Fruit fly (Drosophila melanogaster) whole organism, embryonic: ENCODE results near the gene CG42329.
A peak's percentile ranks its signal among the peaks of the same experiment; 100 is the strongest.

Source experiments
- ATbp ChIP-seq: fragments of 200-800 bp; sonication (Bioruptor generic); optimal IDR thresholded peaks from 2 replicates; lab custom pipeline; 2017; ENCODE audit warnings: missing biosample characterization, mild to moderate bottlenecking, missing genetic modification characterization, missing genetic modification reagents
- CG10267 ChIP-seq: fragments of 200-800 bp; sonication (Bioruptor generic); optimal IDR thresholded peaks from 2 replicates; lab custom pipeline; 2018; ENCODE audit warnings: missing biosample characterization, mild to moderate bottlenecking, missing genetic modification characterization, moderate library complexity
- CG10366 ChIP-seq: fragments of 200-800 bp; sonication (Bioruptor generic); IDR thresholded peaks from 2 replicates; pipeline ENCODE4 v1.3.6; 2022; ENCODE audit warnings: missing biosample characterization, missing genetic modification characterization
- CG10431 ChIP-seq: fragments of 200-800 bp; sonication (Bioruptor generic); optimal IDR thresholded peaks from 3 replicates; lab custom pipeline; 2018; ENCODE audit warnings: missing biosample characterization, mild to moderate bottlenecking, missing genetic modification characterization
- CG12391 ChIP-seq: fragments of 200-800 bp; sonication (Bioruptor generic); optimal IDR thresholded peaks from 3 replicates; lab custom pipeline; 2018; ENCODE audit warnings: missing biosample characterization, mild to moderate bottlenecking, missing genetic modification characterization, moderate library complexity
- CG13296 ChIP-seq: fragments of 200-800 bp; sonication (Bioruptor generic); optimal IDR thresholded peaks from 3 replicates; lab custom pipeline; 2018; ENCODE audit warnings: missing biosample characterization, mild to moderate bottlenecking, missing genetic modification characterization
- CG13775 ChIP-seq: fragments of 200-800 bp; sonication (Bioruptor generic); optimal IDR thresholded peaks from 3 replicates; lab custom pipeline; 2017; ENCODE audit warnings: missing biosample characterization, mild to moderate bottlenecking, missing genetic modification characterization
- CG13894 ChIP-seq: fragments of 200-800 bp; sonication (Bioruptor generic); optimal IDR thresholded peaks from 3 replicates; lab custom pipeline; 2018; ENCODE audit warnings: missing biosample characterization, mild to moderate bottlenecking, missing genetic modification characterization, moderate library complexity
- CG14441 ChIP-seq: fragments of 200-800 bp; sonication (Bioruptor generic); IDR thresholded peaks from 2 replicates; pipeline ENCODE4 v1.3.6; 2022; ENCODE audit warnings: missing biosample characterization, missing genetic modification characterization
- CG14667 ChIP-seq: fragments of 200-800 bp; sonication (Bioruptor generic); IDR thresholded peaks from 2 replicates; pipeline ENCODE4 v1.3.6; 2022; ENCODE audit warnings: missing biosample characterization, missing genetic modification characterization
- CG15269 ChIP-seq: fragments of 200-800 bp; sonication (Bioruptor generic); optimal IDR thresholded peaks from 2 replicates; lab custom pipeline; 2018; ENCODE audit warnings: missing biosample characterization, mild to moderate bottlenecking, missing genetic modification characterization, moderate library complexity
- CG15696 ChIP-seq: fragments of 200-800 bp; sonication (Bioruptor generic); optimal IDR thresholded peaks from 2 replicates; lab custom pipeline; 2019; ENCODE audit warnings: missing biosample characterization, mild to moderate bottlenecking, missing genetic modification characterization, moderate library complexity
- CG18599 ChIP-seq: fragments of 200-800 bp; sonication (Bioruptor generic); optimal IDR thresholded peaks from 3 replicates; lab custom pipeline; 2017; ENCODE audit warnings: missing biosample characterization, missing genetic modification characterization, mild to moderate bottlenecking, moderate library complexity, missing genetic modification reagents
- CG30403 ChIP-seq: fragments of 200-800 bp; sonication (Bioruptor generic); optimal IDR thresholded peaks from 3 replicates; lab custom pipeline; 2016; ENCODE audit warnings: missing biosample characterization, missing genetic modification characterization
- CG32772 ChIP-seq: fragments of 200-800 bp; sonication (Bioruptor generic); IDR thresholded peaks from 2 replicates; pipeline ENCODE4 v1.3.6; 2022; ENCODE audit warnings: missing biosample characterization, missing genetic modification characterization
- CG3407 ChIP-seq: fragments of 200-800 bp; sonication (Bioruptor generic); optimal IDR thresholded peaks from 2 replicates; lab custom pipeline; 2018; ENCODE audit warnings: missing biosample characterization, mild to moderate bottlenecking, missing genetic modification characterization
- CG4404 ChIP-seq: fragments of 200-800 bp; sonication (Bioruptor generic); IDR thresholded peaks from 2 replicates; pipeline ENCODE4 v1.3.6; 2022; ENCODE audit warnings: missing biosample characterization, missing genetic modification characterization
- CG4424 ChIP-seq: fragments of 200-800 bp; sonication (Bioruptor generic); optimal IDR thresholded peaks from 3 replicates; lab custom pipeline; 2016; ENCODE audit warnings: missing biosample characterization, missing genetic modification characterization
- CG4820 ChIP-seq: fragments of 200-800 bp; sonication (Bioruptor generic); optimal IDR thresholded peaks from 3 replicates; lab custom pipeline; 2016; ENCODE audit warnings: missing biosample characterization, missing genetic modification characterization
- CG6254 ChIP-seq: fragments of 200-800 bp; sonication (Bioruptor generic); optimal IDR thresholded peaks from 3 replicates; lab custom pipeline; 2017; ENCODE audit warnings: mild to moderate bottlenecking, missing biosample characterization, missing genetic modification reagents, missing genetic modification characterization
- CG6689 ChIP-seq: fragments of 200-800 bp; sonication (Bioruptor generic); IDR thresholded peaks from 2 replicates; pipeline ENCODE4 v1.3.6; 2022; ENCODE audit warnings: missing biosample characterization, missing genetic modification characterization
- CG7839 ChIP-seq: fragments of 200-800 bp; sonication (Bioruptor generic); optimal IDR thresholded peaks from 3 replicates; lab custom pipeline; 2018; ENCODE audit warnings: missing biosample characterization, mild to moderate bottlenecking, missing genetic modification characterization, moderate library complexity
- CG8089 ChIP-seq: fragments of 200-800 bp; sonication (Bioruptor generic); optimal IDR thresholded peaks from 3 replicates; lab custom pipeline; 2016; ENCODE audit warnings: missing biosample characterization, missing genetic modification characterization
- Dbx ChIP-seq: fragments of 200-800 bp; sonication (Bioruptor generic); IDR thresholded peaks from 3 replicates; pipeline ENCODE4 v1.3.6; 2022; ENCODE audit warnings: missing biosample characterization, missing genetic modification characterization
- Fer1 ChIP-seq: fragments of 200-800 bp; sonication (Bioruptor generic); optimal IDR thresholded peaks from 2 replicates; lab custom pipeline; 2017; ENCODE audit warnings: missing biosample characterization, mild to moderate bottlenecking, missing genetic modification characterization
- Fer3 ChIP-seq: fragments of 200-800 bp; sonication (Bioruptor generic); optimal IDR thresholded peaks from 2 replicates; lab custom pipeline; 2018; ENCODE audit warnings: missing biosample characterization, mild to moderate bottlenecking, missing genetic modification characterization, moderate library complexity
- Gug ChIP-seq: fragments of 200-800 bp; sonication (Bioruptor generic); IDR thresholded peaks from 4 replicates; pipeline ENCODE4 v1.3.6; 2022; ENCODE audit warnings: missing biosample characterization, missing genetic modification characterization
- HmgZ ChIP-seq: fragments of 200-800 bp; sonication (Bioruptor generic); optimal IDR thresholded peaks from 2 replicates; lab custom pipeline; 2018; ENCODE audit warnings: missing biosample characterization, mild to moderate bottlenecking, missing genetic modification characterization
- Lhr ChIP-seq: fragments of 200-800 bp; sonication (Bioruptor generic); optimal IDR thresholded peaks from 3 replicates; lab custom pipeline; 2017; ENCODE audit warnings: mild to moderate bottlenecking, missing biosample characterization, missing genetic modification reagents, missing genetic modification characterization
- Mrtf ChIP-seq: fragments of 200-800 bp; sonication (Bioruptor generic); IDR thresholded peaks from 3 replicates; pipeline ENCODE4 v1.3.6; 2022; ENCODE audit warnings: missing biosample characterization, missing genetic modification characterization
- NfI ChIP-seq: fragments of 200-800 bp; sonication (Bioruptor generic); optimal IDR thresholded peaks from 3 replicates; lab custom pipeline; 2018; ENCODE audit warnings: missing biosample characterization, mild to moderate bottlenecking, missing genetic modification characterization, moderate library complexity
- Oli ChIP-seq: fragments of 200-800 bp; sonication (Bioruptor generic); optimal IDR thresholded peaks from 2 replicates; lab custom pipeline; 2018; ENCODE audit warnings: missing biosample characterization, mild to moderate bottlenecking, missing genetic modification characterization, moderate library complexity
- Sox100B ChIP-seq: fragments of 200-800 bp; sonication (Bioruptor generic); optimal IDR thresholded peaks from 3 replicates; lab custom pipeline; 2018; ENCODE audit warnings: missing biosample characterization, mild to moderate bottlenecking, missing genetic modification characterization
- Tbp ChIP-seq: fragments of >200 bp; optimal IDR thresholded peaks from 2 replicates; lab custom pipeline; 2018; ENCODE audit warnings: missing biosample characterization, missing genetic modification characterization
- ato ChIP-seq: fragments of 200-800 bp; sonication (Bioruptor generic); IDR thresholded peaks from 2 replicates; pipeline ENCODE4 v1.3.6; 2022; ENCODE audit warnings: missing biosample characterization, missing genetic modification characterization; ENCODE audit not compliant: partially characterized antibody
- br ChIP-seq: fragments of >200 bp; optimal IDR thresholded peaks from 2 replicates; lab custom pipeline; 2017
- btn ChIP-seq: fragments of 200-800 bp; sonication (Bioruptor generic); optimal IDR thresholded peaks from 2 replicates; lab custom pipeline; 2016; ENCODE audit warnings: missing biosample characterization, missing genetic modification characterization
- grau ChIP-seq: fragments of 200-800 bp; optimal IDR thresholded peaks from 3 replicates; lab custom pipeline; 2019; ENCODE audit warnings: missing biosample characterization, mild to moderate bottlenecking, missing genetic modification characterization, moderate library complexity
- hth ChIP-seq: fragments of >200 bp; optimal IDR thresholded peaks from 2 replicates; lab custom pipeline; 2017; ENCODE audit warnings: inconsistent platforms
- lilli ChIP-seq: fragments of 200-800 bp; sonication (Bioruptor generic); optimal IDR thresholded peaks from 3 replicates; lab custom pipeline; 2016; ENCODE audit warnings: missing biosample characterization, missing genetic modification characterization
- lmd ChIP-seq: fragments of 200-800 bp; sonication (Bioruptor generic); IDR thresholded peaks from 2 replicates; pipeline ENCODE4 v1.3.6; 2022; ENCODE audit warnings: missing biosample characterization, missing genetic modification characterization
- org-1 ChIP-seq: fragments of 200-800 bp; sonication (Bioruptor generic); optimal IDR thresholded peaks from 2 replicates; lab custom pipeline; 2017; ENCODE audit warnings: missing biosample characterization, missing genetic modification characterization
- scrt ChIP-seq: fragments of 200-800 bp; sonication (Bioruptor generic); optimal IDR thresholded peaks from 2 replicates; lab custom pipeline; 2018; ENCODE audit warnings: missing biosample characterization, mild to moderate bottlenecking, missing genetic modification characterization, moderate library complexity
- slbo ChIP-seq: fragments of 200-800 bp; sonication (Bioruptor generic); IDR thresholded peaks from 2 replicates; pipeline ENCODE4 v1.3.6; 2022; ENCODE audit warnings: missing biosample characterization, missing genetic modification characterization
- sob ChIP-seq: fragments of 200-800 bp; sonication (Bioruptor generic); IDR thresholded peaks from 2 replicates; pipeline ENCODE4 v1.3.6; 2022; ENCODE audit warnings: missing biosample characterization, missing genetic modification characterization
- ssp ChIP-seq: fragments of 200-800 bp; sonication (Bioruptor generic); IDR thresholded peaks from 2 replicates; pipeline ENCODE4 v1.3.6; 2022; ENCODE audit warnings: missing biosample characterization, missing genetic modification characterization
- sug ChIP-seq: fragments of 200-800 bp; optimal IDR thresholded peaks from 2 replicates; lab custom pipeline; 2019; ENCODE audit warnings: missing biosample characterization, mild to moderate bottlenecking, missing genetic modification characterization, moderate library complexity
- tin ChIP-seq: fragments of 200-800 bp; sonication (Bioruptor generic); optimal IDR thresholded peaks from 3 replicates; lab custom pipeline; 2016; ENCODE audit warnings: missing biosample characterization, missing genetic modification characterization
- tna ChIP-seq: fragments of 200-800 bp; sonication (Bioruptor generic); IDR thresholded peaks from 2 replicates; pipeline ENCODE4 v1.3.6; 2022; ENCODE audit warnings: missing biosample characterization, missing genetic modification characterization; ENCODE audit not compliant: partially characterized antibody
- wdn ChIP-seq: fragments of 200-800 bp; sonication (Bioruptor generic); IDR thresholded peaks from 2 replicates; pipeline ENCODE4 v1.3.6; 2022; ENCODE audit warnings: missing biosample characterization, missing genetic modification characterization
- yki ChIP-seq: fragments of >200 bp; optimal IDR thresholded peaks from 3 replicates; lab custom pipeline; 2018

CG42329 gene

DNA sequence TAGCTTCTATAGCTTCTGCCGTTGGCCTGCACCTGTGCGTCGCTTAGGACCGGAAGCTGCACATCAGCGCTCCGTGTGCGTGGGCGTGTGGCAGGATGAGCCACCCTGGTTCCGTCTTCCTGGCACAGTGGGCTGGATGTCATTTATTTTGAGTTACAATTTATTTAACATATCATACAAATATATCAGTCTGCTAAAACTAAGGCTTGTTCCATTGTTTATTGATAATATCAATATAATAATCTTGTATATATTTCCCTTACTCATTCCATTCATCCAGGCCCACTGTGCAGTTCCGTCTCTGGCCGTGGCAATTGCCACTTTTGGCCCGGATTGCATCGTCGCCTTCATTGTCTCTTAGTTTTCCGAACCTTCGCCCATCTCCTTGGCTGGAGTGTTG lies 4.6 kb upstream of the CG42329 start (continued):
- TF ChIP-seq CG12391 (peak; percentile 39), CG15269 (tag; lab: Kevin White, UChicago) (peak; percentile 50), Lhr (no peak), yki (no peak), CG4404 (GFP tag; lab: Robert Waterston, UW) (no peak), sug (tag; lab: Kevin White, UChicago) (no peak), CG15696 (tag; lab: Kevin White, UChicago) (no peak), CG10431 (no peak), NfI (GFP tag; lab: Kevin White, UChicago) (peak; percentile 14), CG14441 (GFP tag; lab: Robert Waterston, UW) (peak; percentile 58), CG6689 (GFP tag; lab: Robert Waterston, UW) (peak; percentile 62), Sox100B (GFP tag; lab: Kevin White, UChicago) (peak; percentile 17), sob (GFP tag; lab: Robert Waterston, UW) (peak; percentile 44; the same call in 1 of the 2 replicates), CG3407 (GFP tag; lab: Kevin White, UChicago) (peak; percentile 16), lilli (GFP tag; lab: Kevin White, UChicago) (peak; percentile 28), CG10267 (peak; percentile 16), CG8089 (GFP tag; lab: Kevin White, UChicago) (no peak), grau (tag; lab: Kevin White, UChicago) (peak; percentile 41), lmd (GFP tag; lab: Robert Waterston, UW) (peak; percentile 45; the same call in 1 of the 2 replicates), ssp (peak; percentile 32; the same call in 1 of the 2 replicates), CG4424 (GFP tag; lab: Kevin White, UChicago) (peak; percentile 40), CG18599 (GFP tag; lab: Kevin White, UChicago) (peak; percentile 72), ato (GFP tag; lab: Robert Waterston, UW) (no peak), Mrtf (peak; percentile 53; the same call in 1 of the 3 replicates), CG4820 (peak; percentile 31), CG14667 (GFP tag; lab: Robert Waterston, UW) (peak; percentile 39), btn (GFP tag; lab: Kevin White, UChicago) (no peak), Gug (0 out of 4 replicates have a peak, but pooled peaks have one; percentile 33), org-1 (GFP tag; lab: Kevin White, UChicago) (peak; percentile 18), Dbx (GFP tag; lab: Robert Waterston, UW) (0 out of 3 replicates have a peak, but pooled peaks have one; percentile 39), CG7839 (tag; lab: Kevin White, UChicago) (peak; percentile 57), wdn (GFP tag; lab: Robert Waterston, UW) (0 out of 2 replicates have a peak, but pooled peaks have one; percentile 25), HmgZ (peak; percentile 10), Fer1 (GFP tag; lab: Kevin White, UChicago) (peak; percentile 59), br (lab: Kevin White, UChicago) (no peak), tna (GFP tag; lab: Robert Waterston, UW) (no peak), CG13775 (GFP tag; lab: Kevin White, UChicago) (no peak), Oli (peak; percentile 58), scrt (GFP tag; lab: Kevin White, UChicago) (peak; percentile 13), slbo (GFP tag; lab: Robert Waterston, UW) (peak; percentile 67), CG32772 (GFP tag; lab: Robert Waterston, UW) (peak; percentile 34; the same call in 1 of the 2 replicates), CG10366 (peak; percentile 46; the same call in 1 of the 2 replicates), CG13296 (peak; percentile 17), tin (GFP tag; lab: Kevin White, UChicago) (peak; percentile 23), Fer3 (tag; lab: Kevin White, UChicago) (peak; percentile 36), CG30403 (GFP tag; lab: Kevin White, UChicago) (peak; percentile 43), CG13894 (tag; lab: Kevin White, UChicago) (no peak), CG6254 (peak; percentile 22), hth (lab: Kevin White, UChicago) (no peak), Tbp (no peak), ATbp (peak; percentile 50)
